Worm (Caenorhabditis elegans) whole organism, late embryonic: ENCODE measurements around the gene syf-2.

ENCODE experiments used
- tbx-7 ChIP-seq: sonication (generic microtip); optimal IDR thresholded peaks from 2 replicates; lab custom pipeline; 2016; ENCODE audit warnings: missing genotype, missing genetic modification characterization, missing compliant biosample characterization
- zip-5 ChIP-seq: sonication (generic microtip); optimal IDR thresholded peaks from 2 replicates; lab custom pipeline; 2016; ENCODE audit warnings: missing genetic modification characterization, missing compliant biosample characterization

- TF ChIP-seq zip-5 (tag; lab: Kevin White, UChicago) (no peak), tbx-7 (tag; lab: Kevin White, UChicago) (no peak)
Observed at ce11 chrIII:7116615-7117252, 45.2 kb downstream of the syf-2 start.
